Worm (Caenorhabditis elegans): ENCODE data around the gene Y70G10A.3.

DNA sequence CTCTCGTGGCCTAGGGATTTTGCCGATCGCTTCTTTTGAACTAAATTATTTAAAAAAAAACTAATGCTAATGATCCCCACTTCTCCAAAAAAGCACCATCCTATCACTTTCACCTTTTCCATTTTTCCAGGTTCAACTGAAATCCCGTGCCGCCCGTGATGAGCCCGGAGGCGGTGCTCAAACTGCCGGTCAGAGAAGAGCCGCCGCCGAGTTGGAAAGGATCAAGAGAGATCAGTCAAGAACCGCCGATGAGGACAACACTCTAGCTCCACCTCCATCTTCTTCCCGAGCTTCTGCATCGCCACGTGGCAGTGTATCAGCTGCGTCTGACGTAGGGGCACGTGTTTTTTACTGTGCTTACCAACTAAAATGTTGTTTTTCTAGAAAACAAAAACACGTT, 14.4 kb downstream of the Y70G10A.3 start:
- TF ChIP-seq aly-2 (tag; optimal IDR thresholded peaks at IDR 0.05) (no peak), alr-1 (tag; optimal IDR thresholded peaks at IDR 0.05; ENCODE audit: borderline replicate concordance) (no peak), ama-1 (optimal IDR thresholded peaks at IDR 0.05) (no peak), elt-3 (tag; optimal IDR thresholded peaks at IDR 0.05) (no peak), nhr-11 (tag; optimal IDR thresholded peaks at IDR 0.05) (no peak), fkh-10 (GFP tag; optimal IDR thresholded peaks at IDR 0.05) (no peak), unc-62 (GFP tag; optimal IDR thresholded peaks at IDR 0.05) (no peak), mdl-1 (tag; optimal IDR thresholded peaks at IDR 0.05) (no peak), ceh-82 (tag; optimal IDR thresholded peaks at IDR 0.05) (no peak), blmp-1 (tag; optimal IDR thresholded peaks at IDR 0.05) (no peak), jun-1 (tag; optimal IDR thresholded peaks at IDR 0.05) (no peak), nhr-12 (tag; optimal IDR thresholded peaks at IDR 0.05) (no peak)
